Worm (Caenorhabditis elegans) whole organism, L4/young adult: ENCODE data around the gene C08F11.17.
"Not testable (repeated sequence)": the region's sequence is repeated elsewhere in the genome, so short reads cannot be mapped to it uniquely, and the experiment has no call there.

ENCODE experiments used
- W03F9.2 ChIP-seq: fragments of 150-350 bp; optimal IDR thresholded peaks from 2 replicates; lab custom pipeline; 2014; ENCODE audit warnings: missing biosample characterization, missing genetic modification characterization
- dao-5 ChIP-seq: sonication (generic microtip); optimal IDR thresholded peaks from 2 replicates; lab custom pipeline; 2016; ENCODE audit warnings: missing genotype, missing genetic modification characterization, moderate library complexity, missing compliant biosample characterization
- him-1 ChIP-seq: sonication (generic microtip); optimal IDR thresholded peaks from 2 replicates; lab custom pipeline; 2016; ENCODE audit warnings: missing genotype, missing genetic modification reagents, missing genetic modification characterization, missing compliant biosample characterization

DNA sequence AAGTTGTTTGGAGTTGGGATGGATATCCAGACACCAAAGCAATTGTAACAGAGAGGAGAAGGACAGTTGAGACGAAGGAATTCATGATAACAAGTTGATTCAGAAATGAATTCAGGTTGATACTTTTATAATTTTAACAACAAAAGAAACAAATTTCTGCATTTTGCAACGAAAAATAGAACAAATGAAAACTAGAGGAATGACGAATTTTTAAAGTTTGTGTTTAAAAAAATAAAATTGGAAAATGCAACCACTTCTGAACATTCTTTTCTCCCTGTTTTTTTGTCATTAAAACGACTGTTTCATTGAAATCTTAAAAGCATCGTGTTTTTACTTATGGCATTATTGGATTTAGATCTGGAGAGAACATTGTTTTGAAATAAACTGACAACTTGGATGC lies 12.4 kb upstream of the C08F11.17 start, which contains the start of gene Y45F10C.2:
- not testable (repeated sequence) for TF ChIP-seq him-1, W03F9.2, dao-5 (tag; lab: Kevin White, UChicago)
